Worm (Caenorhabditis elegans): Measurements from ENCODE around the gene D1005.6.

The D1005.6 gene

DNA sequence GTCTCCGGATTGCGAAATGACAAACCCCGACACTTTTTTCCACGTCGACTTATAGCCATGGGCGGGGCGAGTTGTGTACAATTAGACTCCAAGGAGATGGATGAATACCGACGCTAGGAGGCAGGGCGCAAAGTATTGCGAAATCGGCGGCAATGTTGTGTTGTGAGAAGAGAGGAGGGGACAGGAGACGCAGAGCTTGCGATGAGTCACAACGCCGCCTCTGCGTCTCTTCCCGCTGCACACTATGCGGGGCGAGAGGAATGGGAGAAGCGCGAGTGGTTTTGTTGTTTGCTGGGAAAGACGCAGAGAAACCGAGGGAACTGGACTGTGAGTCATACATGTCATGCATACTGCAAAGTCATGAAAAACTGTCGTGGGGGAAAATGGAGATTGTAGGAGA lies 10.2 kb downstream of the D1005.6 start (continued):
- no peak for TF ChIP-seq unc-130 (GFP tag; optimal IDR thresholded peaks at IDR 0.05)
- TF ChIP-seq ZK185.1 (tag; optimal IDR thresholded peaks at IDR 0.05; ENCODE audit: poor library complexity, severe bottlenecking) = peak; percentile 59
- no peak for TF ChIP-seq sea-2 (GFP tag; IDR thresholded peaks at IDR 0.05)
- TF ChIP-seq somi-1 (GFP tag; optimal IDR thresholded peaks at IDR 0.05) = peak; percentile 83
- no peak for TF ChIP-seq D2030.7 (GFP tag; IDR thresholded peaks at IDR 0.05)
- peak; percentile 60 for TF ChIP-seq tbp1 (GFP tag; optimal IDR thresholded peaks at IDR 0.05)
- no peak for TF ChIP-seq B0019.2 (GFP tag; conservative IDR thresholded peaks at IDR 0.05)
- peak; percentile 81; the same call in 1 of the 2 replicates for TF ChIP-seq Y95B8A.8 (GFP tag; IDR thresholded peaks at IDR 0.05)
- TF ChIP-seq madf-6 (GFP tag; IDR thresholded peaks at IDR 0.05) = 0 out of 2 replicates have a peak, but pooled peaks have one; percentile 28
- no peak for TF ChIP-seq tbx-9 (tag; optimal IDR thresholded peaks at IDR 0.05; ENCODE audit: borderline replicate concordance)
- TF ChIP-seq T26A5.8 (tag; optimal IDR thresholded peaks at IDR 0.05) = no peak
- 0 out of 2 replicates have a peak, but pooled peaks have one; percentile 47 for TF ChIP-seq cebp-2 (GFP tag; IDR thresholded peaks at IDR 0.05)
- peak; percentile 86 for TF ChIP-seq atf-7 (tag; optimal IDR thresholded peaks at IDR 0.05)
- no peak for TF ChIP-seq ztf-28 (GFP tag; IDR thresholded peaks at IDR 0.05)
- TF ChIP-seq nhr-90 (tag; optimal IDR thresholded peaks at IDR 0.05) = peak; percentile 83
- peak; percentile 86 for TF ChIP-seq egl-44 (GFP tag; IDR thresholded peaks at IDR 0.05)
- TF ChIP-seq nhr-179 (tag; optimal IDR thresholded peaks at IDR 0.05) = no peak
- 0 out of 2 replicates have a peak, but pooled peaks have one; percentile 40 for TF ChIP-seq madf-3 (GFP tag; IDR thresholded peaks at IDR 0.05)
- TF ChIP-seq Y56A3A.18 (GFP tag; IDR thresholded peaks at IDR 0.05) = peak; percentile 54
- TF ChIP-seq ztf-3 (GFP tag; optimal IDR thresholded peaks at IDR 0.05) = no peak
- TF ChIP-seq aptf-3 (GFP tag; IDR thresholded peaks at IDR 0.05) = no peak
- TF ChIP-seq him-1 (tag; optimal IDR thresholded peaks at IDR 0.05) = no peak
- no peak for TF ChIP-seq nfya-1 (tag; optimal IDR thresholded peaks at IDR 0.05; ENCODE audit: borderline replicate concordance, insufficient read depth)
- peak; percentile 94 for TF ChIP-seq B0336.3 (GFP tag; IDR thresholded peaks at IDR 0.05)
- no peak for TF ChIP-seq attf-6 (GFP tag; IDR thresholded peaks at IDR 0.05)
- peak; percentile 33 for TF ChIP-seq F23B12.7 (tag; optimal IDR thresholded peaks at IDR 0.05; ENCODE audit: insufficient read depth)
- no peak for TF ChIP-seq mxl-1 (tag; optimal IDR thresholded peaks at IDR 0.05)
- TF ChIP-seq madf-10 (tag; optimal IDR thresholded peaks at IDR 0.05) = peak; percentile 86
- TF ChIP-seq lin-26 (GFP tag; IDR thresholded peaks at IDR 0.05) = 0 out of 2 replicates have a peak, but pooled peaks have one; percentile 74
- peak; percentile 100 for TF ChIP-seq zfh-2 (GFP tag; conservative IDR thresholded peaks at IDR 0.05)
- TF ChIP-seq snpc-3.4 (tag; optimal IDR thresholded peaks at IDR 0.05) = no peak
- peak; percentile 34 for TF ChIP-seq lin-54 (GFP tag; optimal IDR thresholded peaks at IDR 0.05)
- no peak for TF ChIP-seq hlh-26 (GFP tag; conservative IDR thresholded peaks at IDR 0.05)
- no peak for TF ChIP-seq rpc-1 (optimal IDR thresholded peaks at IDR 0.05)
- no peak for TF ChIP-seq rpc-1 (tag; optimal IDR thresholded peaks at IDR 0.05)
- TF ChIP-seq F49E8.2 (tag; optimal IDR thresholded peaks at IDR 0.05; ENCODE audit: insufficient read depth) = no peak
- TF ChIP-seq lag-1 (GFP tag; IDR thresholded peaks at IDR 0.05) = no peak
- no peak for TF ChIP-seq efl-1 (GFP tag; optimal IDR thresholded peaks at IDR 0.05)
- TF ChIP-seq F52B5.7 (tag; optimal IDR thresholded peaks at IDR 0.05) = peak; percentile 67
- peak; percentile 92 for TF ChIP-seq hmg-1.2 (GFP tag; IDR thresholded peaks at IDR 0.05)
- TF ChIP-seq dpl-1 (GFP tag; optimal IDR thresholded peaks at IDR 0.05) = no peak
- TF ChIP-seq nhr-27 (tag; optimal IDR thresholded peaks at IDR 0.05) = peak; percentile 30
- no peak for TF ChIP-seq T07F8.4 (tag; optimal IDR thresholded peaks at IDR 0.05)
- no peak for TF ChIP-seq ztf-25 (GFP tag; IDR thresholded peaks at IDR 0.05)
- TF ChIP-seq athp-1 (tag; optimal IDR thresholded peaks at IDR 0.05) = peak; percentile 21
- peak; percentile 81 for TF ChIP-seq C06A6.2 (GFP tag; conservative IDR thresholded peaks at IDR 0.05)
- no peak for TF ChIP-seq egl-18 (GFP tag; IDR thresholded peaks at IDR 0.05)
- no peak for TF ChIP-seq F57A8.1 (GFP tag; optimal IDR thresholded peaks at IDR 0.05)
- TF ChIP-seq mcd-1 (GFP tag; IDR thresholded peaks at IDR 0.05) = peak; percentile 77
- peak; percentile 72; the same call in 1 of the 2 replicates for TF ChIP-seq ekl-4 (GFP tag; IDR thresholded peaks at IDR 0.05)
